Fruit fly (Drosophila melanogaster) whole organism, prepupa: ENCODE data around the gene CG32988.
A peak's percentile ranks its signal among the peaks of the same experiment; 100 is the strongest.

ENCODE experiments used
- Blimp-1 ChIP-seq: fragments of 200-800 bp; sonication (Bioruptor generic); optimal IDR thresholded peaks from 3 replicates; lab custom pipeline; 2017; ENCODE audit warnings: missing biosample characterization, missing genetic modification characterization, mild to moderate bottlenecking, moderate library complexity, missing genetic modification reagents
- CG10631 ChIP-seq: fragments of 200-800 bp; sonication (Bioruptor generic); optimal IDR thresholded peaks from 2 replicates; lab custom pipeline; 2016; ENCODE audit warnings: missing biosample characterization, missing genetic modification characterization
- CG10669 ChIP-seq: fragments of 200-800 bp; sonication (Bioruptor generic); optimal IDR thresholded peaks from 3 replicates; lab custom pipeline; 2018; ENCODE audit warnings: missing biosample characterization, mild to moderate bottlenecking, missing genetic modification characterization, moderate library complexity
- CG11294 ChIP-seq: fragments of 200-800 bp; sonication (Bioruptor generic); IDR thresholded peaks from 2 replicates; pipeline ENCODE4 v1.3.6; 2022; ENCODE audit warnings: missing biosample characterization, missing genetic modification characterization
- CG11762 ChIP-seq: fragments of 200-800 bp; sonication (Bioruptor generic); optimal IDR thresholded peaks from 3 replicates; lab custom pipeline; 2016; ENCODE audit warnings: missing biosample characterization, missing genetic modification characterization; ENCODE audit not compliant: insufficient read depth
- CG15336 ChIP-seq: fragments of 200-800 bp; sonication (Bioruptor generic); IDR thresholded peaks from 2 replicates; pipeline ENCODE4 v1.3.6; 2022; ENCODE audit warnings: missing biosample characterization, missing genetic modification characterization
- CG1621 ChIP-seq: fragments of 200-800 bp; sonication (Bioruptor generic); optimal IDR thresholded peaks from 3 replicates; lab custom pipeline; 2018; ENCODE audit warnings: missing biosample characterization, mild to moderate bottlenecking, missing genetic modification characterization
- CG16779 ChIP-seq: fragments of 200-800 bp; sonication (Bioruptor generic); optimal IDR thresholded peaks from 3 replicates; lab custom pipeline; 2017; ENCODE audit warnings: missing biosample characterization, mild to moderate bottlenecking, missing genetic modification characterization
- CG3032 ChIP-seq: fragments of 200-800 bp; optimal IDR thresholded peaks from 2 replicates; lab custom pipeline; 2019; ENCODE audit warnings: missing biosample characterization, mild to moderate bottlenecking, missing genetic modification characterization, moderate library complexity
- CG31627 ChIP-seq: fragments of 200-800 bp; sonication (Bioruptor generic); optimal IDR thresholded peaks from 3 replicates; lab custom pipeline; 2016; ENCODE audit warnings: missing biosample characterization, missing genetic modification characterization
- CG32006 ChIP-seq: fragments of 200-800 bp; sonication (Bioruptor generic); optimal IDR thresholded peaks from 3 replicates; lab custom pipeline; 2017; ENCODE audit warnings: missing biosample characterization, mild to moderate bottlenecking, missing genetic modification characterization
- CG34406 ChIP-seq: fragments of 200-800 bp; sonication (Bioruptor generic); optimal IDR thresholded peaks from 3 replicates; lab custom pipeline; 2016; ENCODE audit warnings: missing biosample characterization, missing genetic modification characterization
- CG3919 ChIP-seq: fragments of 200-800 bp; sonication (Bioruptor generic); optimal IDR thresholded peaks from 3 replicates; lab custom pipeline; 2016; ENCODE audit warnings: missing biosample characterization, missing genetic modification characterization
- CG6163 ChIP-seq: fragments of 200-800 bp; sonication (Bioruptor generic); IDR thresholded peaks from 3 replicates; pipeline ENCODE4 v1.3.6; 2022; ENCODE audit warnings: missing biosample characterization, missing genetic modification characterization
- CG6276 ChIP-seq: fragments of 200-800 bp; sonication (Bioruptor generic); optimal IDR thresholded peaks from 2 replicates; lab custom pipeline; 2017; ENCODE audit warnings: missing biosample characterization, mild to moderate bottlenecking, missing genetic modification characterization
- CG6792 ChIP-seq: fragments of 200-800 bp; sonication (Bioruptor generic); optimal IDR thresholded peaks from 3 replicates; lab custom pipeline; 2016; ENCODE audit warnings: missing biosample characterization, missing genetic modification characterization
- CG8119 ChIP-seq: fragments of 200-800 bp; sonication (Bioruptor generic); IDR thresholded peaks from 3 replicates; pipeline ENCODE4 v1.3.6; 2022; ENCODE audit warnings: missing biosample characterization, missing genetic modification characterization
- CG8319 ChIP-seq: fragments of 200-800 bp; sonication (Bioruptor generic); optimal IDR thresholded peaks from 3 replicates; lab custom pipeline; 2016; ENCODE audit warnings: missing biosample characterization, missing genetic modification characterization
- CG8632 ChIP-seq: fragments of 200-800 bp; sonication (Bioruptor generic); optimal IDR thresholded peaks from 3 replicates; lab custom pipeline; 2016; ENCODE audit warnings: missing biosample characterization, missing genetic modification characterization
- CG9139 ChIP-seq: fragments of 200-800 bp; sonication (Bioruptor generic); optimal IDR thresholded peaks from 3 replicates; lab custom pipeline; 2017; ENCODE audit warnings: missing biosample characterization, mild to moderate bottlenecking, missing genetic modification characterization
- Eip75B ChIP-seq: fragments of 200-800 bp; sonication (Bioruptor generic); optimal IDR thresholded peaks from 3 replicates; lab custom pipeline; 2016; ENCODE audit warnings: missing biosample characterization, missing genetic modification characterization
- Eip78C ChIP-seq: fragments of 200-800 bp; sonication (Bioruptor generic); peaks from one replicate; lab custom pipeline; 2016; ENCODE audit warnings: missing biosample characterization, missing genetic modification characterization
- Eip93F ChIP-seq: fragments of 200-800 bp; sonication (Bioruptor generic); optimal IDR thresholded peaks from 2 replicates; lab custom pipeline; 2016; ENCODE audit warnings: missing biosample characterization, mild to moderate bottlenecking, missing genetic modification characterization
- Ets21C ChIP-seq: fragments of 200-800 bp; sonication (Bioruptor generic); optimal IDR thresholded peaks from 3 replicates; lab custom pipeline; 2016; ENCODE audit warnings: missing biosample characterization, missing genetic modification characterization
- Hr38 ChIP-seq: sonication (Bioruptor generic); optimal IDR thresholded peaks from 2 replicates; lab custom pipeline; 2016; ENCODE audit warnings: missing biosample characterization, missing genetic modification characterization
- Hr39 ChIP-seq: fragments of 200-800 bp; sonication (Bioruptor generic); optimal IDR thresholded peaks from 2 replicates; lab custom pipeline; 2016; ENCODE audit warnings: missing biosample characterization, missing genetic modification characterization
- Hr4 ChIP-seq: fragments of 200-800 bp; sonication (Bioruptor generic); optimal IDR thresholded peaks from 3 replicates; lab custom pipeline; 2016; ENCODE audit warnings: missing biosample characterization, missing genetic modification characterization
- Lpt ChIP-seq: fragments of 200-800 bp; sonication (Bioruptor generic); optimal IDR thresholded peaks from 3 replicates; lab custom pipeline; 2016; ENCODE audit warnings: missing biosample characterization, missing genetic modification characterization
- Met ChIP-seq: fragments of 200-800 bp; sonication (Bioruptor generic); optimal IDR thresholded peaks from 3 replicates; lab custom pipeline; 2016; ENCODE audit warnings: missing biosample characterization, missing genetic modification characterization
- Sox14 ChIP-seq: fragments of 200-800 bp; sonication (Bioruptor generic); optimal IDR thresholded peaks from 3 replicates; lab custom pipeline; 2016; ENCODE audit warnings: missing biosample characterization, missing genetic modification characterization
- Sox15 ChIP-seq: fragments of 200-800 bp; sonication (Bioruptor generic); optimal IDR thresholded peaks from 3 replicates; lab custom pipeline; 2016; ENCODE audit warnings: missing biosample characterization, missing genetic modification characterization
- achi ChIP-seq: fragments of 200-800 bp; sonication (Bioruptor generic); optimal IDR thresholded peaks from 3 replicates; lab custom pipeline; 2016; ENCODE audit warnings: missing biosample characterization, missing genetic modification characterization
- acj6 ChIP-seq: fragments of 200-800 bp; sonication (Bioruptor generic); optimal IDR thresholded peaks from 3 replicates; lab custom pipeline; 2016; ENCODE audit warnings: missing biosample characterization, missing genetic modification characterization
- cyc ChIP-seq: fragments of 200-800 bp; sonication (Bioruptor generic); optimal IDR thresholded peaks from 3 replicates; lab custom pipeline; 2016; ENCODE audit warnings: missing biosample characterization, missing genetic modification characterization
- dsx ChIP-seq: fragments of 200-800 bp; optimal IDR thresholded peaks from 3 replicates; lab custom pipeline; 2019; ENCODE audit warnings: missing biosample characterization, mild to moderate bottlenecking, missing genetic modification characterization, moderate library complexity; ENCODE audit not compliant: poor library complexity, severe bottlenecking
- eg ChIP-seq: fragments of 200-800 bp; sonication (Bioruptor generic); IDR thresholded peaks from 3 replicates; pipeline ENCODE4 v1.3.6; 2022; ENCODE audit warnings: missing biosample characterization, missing genetic modification characterization
- esn ChIP-seq: fragments of 200-800 bp; sonication (Bioruptor generic); optimal IDR thresholded peaks from 2 replicates; lab custom pipeline; 2016; ENCODE audit warnings: missing biosample characterization, mild to moderate bottlenecking, missing genetic modification characterization, moderate library complexity
- fd59A ChIP-seq: fragments of 200-800 bp; sonication (Bioruptor generic); optimal IDR thresholded peaks from 2 replicates; lab custom pipeline; 2017; ENCODE audit warnings: missing biosample characterization, mild to moderate bottlenecking, missing genetic modification characterization, missing genetic modification reagents
- fd85E ChIP-seq: fragments of 200-800 bp; sonication (Bioruptor generic); optimal IDR thresholded peaks from 3 replicates; lab custom pipeline; 2016; ENCODE audit warnings: missing biosample characterization, missing genetic modification characterization
- net ChIP-seq: fragments of 200-800 bp; sonication (Bioruptor generic); optimal IDR thresholded peaks from 3 replicates; lab custom pipeline; 2016; ENCODE audit warnings: missing biosample characterization, missing genetic modification characterization
- pdm3 ChIP-seq: fragments of 200-800 bp; sonication (Bioruptor generic); optimal IDR thresholded peaks from 3 replicates; lab custom pipeline; 2016; ENCODE audit warnings: missing biosample characterization, missing genetic modification characterization
- spab ChIP-seq: fragments of 200-800 bp; sonication (Bioruptor generic); optimal IDR thresholded peaks from 2 replicates; lab custom pipeline; 2017; ENCODE audit warnings: missing biosample characterization, mild to moderate bottlenecking, missing genetic modification characterization, missing genetic modification reagents
- ss ChIP-seq, 2 experiments: fragments of 200-800 bp; sonication (Bioruptor generic); optimal IDR thresholded peaks; 2 replicates in 1 of 2; 3 replicates in 1 of 2; lab custom pipeline; 2017 to 2018; ENCODE audit warnings: mild to moderate bottlenecking in 2 of 2, missing biosample characterization in 2 of 2, missing genetic modification characterization in 2 of 2, moderate library complexity in 1 of 2
- svp ChIP-seq: fragments of 200-800 bp; sonication (Bioruptor generic); peaks from one replicate; lab custom pipeline; 2016; ENCODE audit warnings: missing biosample characterization, missing genetic modification characterization
- vri ChIP-seq: fragments of 200-800 bp; sonication (Bioruptor generic); optimal IDR thresholded peaks from 3 replicates; lab custom pipeline; 2016; ENCODE audit warnings: missing biosample characterization, mild to moderate bottlenecking, missing genetic modification characterization

The CG32988 gene

dm6 chr2L:8855482-8855881, 9.2 kb upstream of the CG32988 start (continued):
- no peak for TF ChIP-seq Lpt
- peak; percentile 89 for TF ChIP-seq Eip78C (GFP tag; lab: Kevin White, UChicago)
- no peak for TF ChIP-seq Hr4
- TF ChIP-seq cyc (GFP tag; lab: Kevin White, UChicago): peak; percentile 45
- peak; percentile 49 to 70 for TF ChIP-seq ss (GFP tag; optimal IDR thresholded peaks at IDR 0.05; lab: Kevin White, UChicago)
- TF ChIP-seq eg: no peak
- TF ChIP-seq CG6163 (GFP tag; lab: Robert Waterston, UW): peak; percentile 64
- no peak for TF ChIP-seq CG15336 (GFP tag; lab: Robert Waterston, UW)
- no peak for TF ChIP-seq Blimp-1
- TF ChIP-seq CG1621 (tag; lab: Kevin White, UChicago): no peak
- peak; percentile 52 for TF ChIP-seq spab (GFP tag; lab: Kevin White, UChicago)
- TF ChIP-seq Sox14 (GFP tag; lab: Kevin White, UChicago): peak; percentile 56
- TF ChIP-seq CG3919 (GFP tag; lab: Kevin White, UChicago): peak; percentile 63
- no peak for TF ChIP-seq CG8119 (GFP tag; lab: Robert Waterston, UW)
- no peak for TF ChIP-seq pdm3 (GFP tag; lab: Kevin White, UChicago)
- peak; percentile 40 for TF ChIP-seq CG10631 (GFP tag; lab: Kevin White, UChicago)
- peak; percentile 25 for TF ChIP-seq acj6 (GFP tag; lab: Kevin White, UChicago)
- TF ChIP-seq Sox15 (GFP tag; lab: Kevin White, UChicago): no peak
- TF ChIP-seq Eip75B (GFP tag; lab: Kevin White, UChicago): peak; percentile 52
- TF ChIP-seq Hr39 (GFP tag; lab: Kevin White, UChicago): peak; percentile 30
- TF ChIP-seq CG8632 (GFP tag; lab: Kevin White, UChicago): no peak
- no peak for TF ChIP-seq vri (GFP tag; lab: Kevin White, UChicago)
- peak; percentile 13 for TF ChIP-seq achi (GFP tag; lab: Kevin White, UChicago)
- no peak for TF ChIP-seq CG31627 (GFP tag; lab: Kevin White, UChicago)
- no peak for TF ChIP-seq Eip93F
- peak; percentile 86 for TF ChIP-seq svp
- TF ChIP-seq, all 60 proteins: peak for 28

- no peak for TF ChIP-seq CG32006 (GFP tag; lab: Kevin White, UChicago)
- no peak for TF ChIP-seq CG15336 (GFP tag; lab: Robert Waterston, UW)
- no peak for TF ChIP-seq CG16779 (tag; lab: Kevin White, UChicago)
- no peak for TF ChIP-seq svp
- TF ChIP-seq CG6792 (GFP tag; lab: Kevin White, UChicago): no peak
- TF ChIP-seq ss (GFP tag; optimal IDR thresholded peaks at IDR 0.05; lab: Kevin White, UChicago): peak in 1 of 2 experiments; percentile 89
- TF ChIP-seq Hr39 (GFP tag; lab: Kevin White, UChicago): no peak
- no peak for TF ChIP-seq CG8319 (GFP tag; lab: Kevin White, UChicago)
- no peak for TF ChIP-seq CG11294 (GFP tag; lab: Robert Waterston, UW)
- peak; percentile 32 for TF ChIP-seq CG1621 (tag; lab: Kevin White, UChicago)
- TF ChIP-seq CG10631 (GFP tag; lab: Kevin White, UChicago): no peak
- no peak for TF ChIP-seq CG31627 (GFP tag; lab: Kevin White, UChicago)
- no peak for TF ChIP-seq CG11762
- TF ChIP-seq Hr4: no peak
- TF ChIP-seq CG3032 (tag; lab: Kevin White, UChicago): no peak
- TF ChIP-seq CG34406 (GFP tag; lab: Kevin White, UChicago): no peak
- peak; percentile 14 for TF ChIP-seq dsx (GFP tag; lab: Kevin White, UChicago)
- no peak for TF ChIP-seq CG10669
Measured at dm6 chr2L:8857752-8858151, 6.9 kb upstream of the CG32988 start.

dm6 chr2L:8859839-8860238, 4.8 kb upstream of the CG32988 start:
- no peak for TF ChIP-seq fd59A (GFP tag; lab: Kevin White, UChicago)
- no peak for TF ChIP-seq Hr38
- TF ChIP-seq CG8632 (GFP tag; lab: Kevin White, UChicago): no peak
- peak; percentile 3 for TF ChIP-seq Met
- no peak for TF ChIP-seq Sox14 (GFP tag; lab: Kevin White, UChicago)
- TF ChIP-seq esn (GFP tag; lab: Kevin White, UChicago): peak; percentile 27
- TF ChIP-seq CG11294 (GFP tag; lab: Robert Waterston, UW): no peak
- no peak for TF ChIP-seq Lpt
- TF ChIP-seq CG6276 (GFP tag; lab: Kevin White, UChicago): no peak
- TF ChIP-seq dsx (GFP tag; lab: Kevin White, UChicago): no peak
- TF ChIP-seq Ets21C (GFP tag; lab: Kevin White, UChicago): no peak
- no peak for TF ChIP-seq CG1621 (tag; lab: Kevin White, UChicago)
- peak; percentile 75 for TF ChIP-seq vri (GFP tag; lab: Kevin White, UChicago)
- TF ChIP-seq Blimp-1: no peak
- TF ChIP-seq ss (GFP tag; optimal IDR thresholded peaks at IDR 0.05; lab: Kevin White, UChicago): no peak
- TF ChIP-seq CG16779 (tag; lab: Kevin White, UChicago): no peak
- no peak for TF ChIP-seq Eip93F
- no peak for TF ChIP-seq CG3919 (GFP tag; lab: Kevin White, UChicago)
- TF ChIP-seq fd85E: no peak
- TF ChIP-seq svp: peak; percentile 60
- no peak for TF ChIP-seq CG9139 (GFP tag; lab: Kevin White, UChicago)
- TF ChIP-seq net (GFP tag; lab: Kevin White, UChicago): no peak
- TF ChIP-seq CG15336 (GFP tag; lab: Robert Waterston, UW): no peak
- TF ChIP-seq Hr39 (GFP tag; lab: Kevin White, UChicago): no peak
- no peak for TF ChIP-seq CG10631 (GFP tag; lab: Kevin White, UChicago)
- no peak for TF ChIP-seq CG8119 (GFP tag; lab: Robert Waterston, UW)
